Fruit fly (Drosophila melanogaster) whole organism, embryonic: Measurements from ENCODE around the gene CG4218.
A peak's percentile ranks its signal among the peaks of the same experiment; 100 is the strongest.

ENCODE experiments used
- Atf3 ChIP-seq: fragments of 200-800 bp; sonication (Bioruptor generic); optimal IDR thresholded peaks from 3 replicates; lab custom pipeline; 2016; ENCODE audit warnings: missing biosample characterization, missing genetic modification characterization
- BtbVII ChIP-seq: fragments of 200-800 bp; sonication (Bioruptor generic); optimal IDR thresholded peaks from 3 replicates; lab custom pipeline; 2017; ENCODE audit warnings: missing biosample characterization, mild to moderate bottlenecking, missing genetic modification characterization
- C15 ChIP-seq: fragments of 200-800 bp; sonication (Bioruptor generic); IDR thresholded peaks from 3 replicates; pipeline ENCODE4 v1.3.6; 2022; ENCODE audit warnings: missing biosample characterization, missing genetic modification characterization
- CG10147 ChIP-seq: fragments of 200-800 bp; sonication (Bioruptor generic); optimal IDR thresholded peaks from 2 replicates; lab custom pipeline; 2019; ENCODE audit warnings: missing biosample characterization, mild to moderate bottlenecking, missing genetic modification characterization, moderate library complexity
- CG11093 ChIP-seq: fragments of 200-800 bp; sonication (Bioruptor generic); IDR thresholded peaks from 3 replicates; pipeline ENCODE4 v1.3.6; 2022; ENCODE audit warnings: missing biosample characterization, missing genetic modification characterization
- CG12155 ChIP-seq: fragments of 200-800 bp; sonication (Bioruptor generic); optimal IDR thresholded peaks from 3 replicates; lab custom pipeline; 2016; ENCODE audit warnings: missing biosample characterization, missing genetic modification characterization
- CG12299 ChIP-seq: fragments of 200-800 bp; sonication (Bioruptor generic); optimal IDR thresholded peaks from 2 replicates; lab custom pipeline; 2018; ENCODE audit warnings: missing biosample characterization, mild to moderate bottlenecking, missing genetic modification characterization
- CG13775 ChIP-seq: fragments of 200-800 bp; sonication (Bioruptor generic); optimal IDR thresholded peaks from 3 replicates; lab custom pipeline; 2017; ENCODE audit warnings: missing biosample characterization, mild to moderate bottlenecking, missing genetic modification characterization
- CG15601 ChIP-seq: fragments of 200-800 bp; sonication (Bioruptor generic); optimal IDR thresholded peaks from 3 replicates; lab custom pipeline; 2019; ENCODE audit warnings: missing biosample characterization, mild to moderate bottlenecking, missing genetic modification characterization, moderate library complexity
- CG1603 ChIP-seq: fragments of 200-800 bp; sonication (Bioruptor generic); optimal IDR thresholded peaks from 2 replicates; lab custom pipeline; 2019; ENCODE audit warnings: missing biosample characterization, mild to moderate bottlenecking, missing genetic modification characterization, moderate library complexity
- CG17359 ChIP-seq: fragments of 200-800 bp; sonication (Bioruptor generic); optimal IDR thresholded peaks from 3 replicates; lab custom pipeline; 2018; ENCODE audit warnings: missing biosample characterization, mild to moderate bottlenecking, missing genetic modification characterization, moderate library complexity
- CG2116 ChIP-seq: fragments of 200-800 bp; sonication (Bioruptor generic); optimal IDR thresholded peaks from 3 replicates; lab custom pipeline; 2018; ENCODE audit warnings: missing biosample characterization, mild to moderate bottlenecking, missing genetic modification characterization
- CG30020 ChIP-seq: fragments of 200-800 bp; optimal IDR thresholded peaks from 2 replicates; lab custom pipeline; 2019; ENCODE audit warnings: missing biosample characterization, mild to moderate bottlenecking, missing genetic modification characterization, moderate library complexity
- CG3847 ChIP-seq: fragments of 200-800 bp; sonication (Bioruptor generic); IDR thresholded peaks from 2 replicates; pipeline ENCODE4 v1.3.6; 2022; ENCODE audit warnings: missing biosample characterization, missing genetic modification characterization
- CG4707 ChIP-seq: fragments of 200-800 bp; sonication (Bioruptor generic); optimal IDR thresholded peaks from 2 replicates; lab custom pipeline; 2018; ENCODE audit warnings: missing biosample characterization, mild to moderate bottlenecking, missing genetic modification characterization, moderate library complexity
- CG4730 ChIP-seq: fragments of 200-800 bp; sonication (Bioruptor generic); IDR thresholded peaks from 2 replicates; pipeline ENCODE4 v1.3.6; 2022; ENCODE audit warnings: missing biosample characterization, missing genetic modification characterization
- CG6765 ChIP-seq: fragments of 200-800 bp; sonication (Bioruptor generic); optimal IDR thresholded peaks from 3 replicates; lab custom pipeline; 2017; ENCODE audit warnings: missing biosample characterization, mild to moderate bottlenecking, missing genetic modification characterization
- CG6813 ChIP-seq: fragments of 200-800 bp; sonication (Bioruptor generic); optimal IDR thresholded peaks from 2 replicates; lab custom pipeline; 2017; ENCODE audit warnings: missing biosample characterization, missing genetic modification characterization, mild to moderate bottlenecking, moderate library complexity, missing genetic modification reagents
- CG7357 ChIP-seq: fragments of 200-800 bp; sonication (Bioruptor generic); IDR thresholded peaks from 3 replicates; pipeline ENCODE4 v1.3.6; 2022; ENCODE audit warnings: missing biosample characterization, missing genetic modification characterization
- CG7987 ChIP-seq: fragments of 200-800 bp; sonication (Bioruptor generic); optimal IDR thresholded peaks from 2 replicates; lab custom pipeline; 2018; ENCODE audit warnings: missing biosample characterization, mild to moderate bottlenecking, missing genetic modification characterization, moderate library complexity
- CG8924 ChIP-seq: fragments of 200-800 bp; optimal IDR thresholded peaks from 3 replicates; lab custom pipeline; 2019; ENCODE audit warnings: missing biosample characterization, mild to moderate bottlenecking, missing genetic modification characterization, moderate library complexity
- CG8944 ChIP-seq: fragments of 200-800 bp; sonication (Bioruptor generic); optimal IDR thresholded peaks from 3 replicates; lab custom pipeline; 2016; ENCODE audit warnings: missing biosample characterization, missing genetic modification characterization
- CkIIα-i1 ChIP-seq: fragments of 200-800 bp; sonication (Bioruptor generic); IDR thresholded peaks from 2 replicates; pipeline ENCODE4 v1.3.6; 2022; ENCODE audit warnings: missing biosample characterization, missing genetic modification characterization
- E2f1 ChIP-seq: fragments of 200-800 bp; sonication (Bioruptor generic); IDR thresholded peaks from 2 replicates; pipeline ENCODE4 v1.3.6; 2022; ENCODE audit warnings: missing biosample characterization, missing genetic modification characterization
- E2f2 ChIP-seq: fragments of 200-800 bp; sonication (Bioruptor generic); IDR thresholded peaks from 2 replicates; pipeline ENCODE4 v1.3.6; 2022; ENCODE audit warnings: missing biosample characterization, missing genetic modification characterization
- H15 ChIP-seq: fragments of 200-800 bp; sonication (Bioruptor generic); IDR thresholded peaks from 3 replicates; pipeline ENCODE4 v1.3.6; 2022; ENCODE audit warnings: missing biosample characterization, missing genetic modification characterization
- HLH4C ChIP-seq: fragments of 200-800 bp; sonication (Bioruptor generic); IDR thresholded peaks from 3 replicates; pipeline ENCODE4 v1.3.6; 2022; ENCODE audit warnings: missing biosample characterization, missing genetic modification characterization; ENCODE audit not compliant: partially characterized antibody
- Hand ChIP-seq: fragments of 200-800 bp; sonication (Bioruptor generic); optimal IDR thresholded peaks from 2 replicates; lab custom pipeline; 2017; ENCODE audit warnings: mild to moderate bottlenecking, missing biosample characterization, missing genetic modification reagents, missing genetic modification characterization
- Hr78 ChIP-seq, 2 experiments: fragments of 200-800 bp in 1 of 2; fragments of >200 bp in 1 of 2; sonication (Bioruptor generic) in 1 of 2; optimal IDR thresholded peaks; 2 replicates each; lab custom pipeline; 2017 to 2019; ENCODE audit warnings: missing biosample characterization in 2 of 2, missing genetic modification characterization in 2 of 2, mild to moderate bottlenecking in 1 of 2, moderate library complexity in 1 of 2
- Mad ChIP-seq: fragments of 200-800 bp; sonication (Bioruptor generic); optimal IDR thresholded peaks from 2 replicates; lab custom pipeline; 2016; ENCODE audit warnings: missing biosample characterization, missing genetic modification characterization
- Opbp ChIP-seq: fragments of 200-800 bp; sonication (Bioruptor generic); IDR thresholded peaks from 3 replicates; pipeline ENCODE4 v1.3.6; 2022; ENCODE audit warnings: missing biosample characterization, missing genetic modification characterization; ENCODE audit not compliant: partially characterized antibody
- Rfx ChIP-seq: fragments of 200-800 bp; sonication (Bioruptor generic); IDR thresholded peaks from 2 replicates; pipeline ENCODE4 v1.3.6; 2022; ENCODE audit warnings: missing biosample characterization, missing genetic modification characterization
- ase ChIP-seq: fragments of 200-800 bp; sonication (Bioruptor generic); IDR thresholded peaks from 3 replicates; pipeline ENCODE4 v1.3.6; 2022; ENCODE audit warnings: missing biosample characterization, missing genetic modification characterization
- ato ChIP-seq: fragments of 200-800 bp; sonication (Bioruptor generic); IDR thresholded peaks from 2 replicates; pipeline ENCODE4 v1.3.6; 2022; ENCODE audit warnings: missing biosample characterization, missing genetic modification characterization; ENCODE audit not compliant: partially characterized antibody
- bab2 ChIP-seq: fragments of 200-800 bp; sonication (Bioruptor generic); optimal IDR thresholded peaks from 2 replicates; lab custom pipeline; 2016; ENCODE audit warnings: missing biosample characterization, missing genetic modification characterization
- corto ChIP-seq: fragments of 200-800 bp; sonication (Bioruptor generic); optimal IDR thresholded peaks from 2 replicates; lab custom pipeline; 2016; ENCODE audit warnings: missing biosample characterization, mild to moderate bottlenecking, missing genetic modification characterization, moderate library complexity
- dmrt11E ChIP-seq: fragments of 200-800 bp; sonication (Bioruptor generic); optimal IDR thresholded peaks from 3 replicates; lab custom pipeline; 2018; ENCODE audit warnings: missing biosample characterization, mild to moderate bottlenecking, missing genetic modification characterization, moderate library complexity
- gcm ChIP-seq: fragments of 200-800 bp; sonication (Bioruptor generic); optimal IDR thresholded peaks from 2 replicates; lab custom pipeline; 2019; ENCODE audit warnings: missing biosample characterization, mild to moderate bottlenecking, missing genetic modification characterization, moderate library complexity
- klu ChIP-seq: fragments of 200-800 bp; sonication (Bioruptor generic); IDR thresholded peaks from 2 replicates; pipeline ENCODE4 v1.3.6; 2022; ENCODE audit warnings: missing biosample characterization, missing genetic modification characterization
- nerfin-2 ChIP-seq: fragments of 200-800 bp; sonication (Bioruptor generic); IDR thresholded peaks from 2 replicates; pipeline ENCODE4 v1.3.6; 2022; ENCODE audit warnings: missing biosample characterization, missing genetic modification characterization; ENCODE audit not compliant: partially characterized antibody
- pzg ChIP-seq: fragments of 200-800 bp; sonication (Bioruptor generic); optimal IDR thresholded peaks from 3 replicates; lab custom pipeline; 2018; ENCODE audit warnings: missing biosample characterization, mild to moderate bottlenecking, missing genetic modification characterization, moderate library complexity
- row ChIP-seq: fragments of 200-800 bp; sonication (Bioruptor generic); IDR thresholded peaks from 3 replicates; pipeline ENCODE4 v1.3.6; 2022; ENCODE audit warnings: missing biosample characterization, missing genetic modification characterization
- salm ChIP-seq: fragments of 200-800 bp; sonication (Bioruptor generic); optimal IDR thresholded peaks from 2 replicates; lab custom pipeline; 2018; ENCODE audit warnings: missing biosample characterization, mild to moderate bottlenecking, missing genetic modification characterization
- sisA ChIP-seq: fragments of 200-800 bp; sonication (Bioruptor generic); IDR thresholded peaks from 2 replicates; pipeline ENCODE4 v1.3.6; 2022; ENCODE audit warnings: missing biosample characterization, missing genetic modification characterization
- slp2 ChIP-seq: fragments of 200-800 bp; sonication (Bioruptor generic); optimal IDR thresholded peaks from 2 replicates; lab custom pipeline; 2016; ENCODE audit warnings: missing biosample characterization, missing genetic modification characterization
- wek ChIP-seq: fragments of 200-800 bp; sonication (Bioruptor generic); optimal IDR thresholded peaks from 3 replicates; lab custom pipeline; 2018; ENCODE audit warnings: missing biosample characterization, mild to moderate bottlenecking, missing genetic modification characterization, moderate library complexity
- zen ChIP-seq: fragments of 200-800 bp; sonication (Bioruptor generic); optimal IDR thresholded peaks from 3 replicates; lab custom pipeline; 2018; ENCODE audit warnings: missing biosample characterization, mild to moderate bottlenecking, missing genetic modification characterization, moderate library complexity

CG4218 gene

dm6 chr2L:14505004-14505835, 43.7 kb downstream of the CG4218 start (continued):
- TF ChIP-seq CG15601 (peak; percentile 94), CG8944 (GFP tag; lab: Kevin White, UChicago) (peak; percentile 79), Rfx (GFP tag; lab: Robert Waterston, UW) (peak; percentile 82), CG7357 (0 out of 3 replicates have a peak, but pooled peaks have one; percentile 30), E2f2 (GFP tag; lab: Robert Waterston, UW) (peak; percentile 66), CG30020 (tag; lab: Kevin White, UChicago) (peak; percentile 19), CG6765 (peak; percentile 84), CG1603 (peak; percentile 92), sisA (GFP tag; lab: Robert Waterston, UW) (no peak; the same call in 1 of the 2 replicates), zen (tag; lab: Kevin White, UChicago) (peak; percentile 77), CG2116 (GFP tag; lab: Kevin White, UChicago) (peak; percentile 77), CG11093 (peak; percentile 67; the same call in 1 of the 3 replicates), Atf3 (peak; percentile 84), pzg (GFP tag; lab: Kevin White, UChicago) (peak; percentile 7), CG10147 (GFP tag; lab: Kevin White, UChicago) (peak; percentile 73), CG8924 (tag; lab: Kevin White, UChicago) (peak; percentile 89), ato (GFP tag; lab: Robert Waterston, UW) (no peak), bab2 (peak; percentile 94), dmrt11E (tag; lab: Kevin White, UChicago) (peak; percentile 85), CkIIα-i1 (peak; percentile 7; the same call in 1 of the 2 replicates), CG3847 (GFP tag; lab: Robert Waterston, UW) (peak; percentile 55), CG12155 (peak; percentile 71), wek (GFP tag; lab: Kevin White, UChicago) (peak; percentile 92), CG7987 (GFP tag; lab: Kevin White, UChicago) (peak; percentile 92), Hr78 (GFP tag; optimal IDR thresholded peaks at IDR 0.05; lab: Kevin White, UChicago) (peak in 1 of 2 experiments; percentile 28), CG12299 (tag; lab: Kevin White, UChicago) (peak; percentile 84), row (GFP tag; lab: Robert Waterston, UW) (peak; percentile 33; the same call in 1 of the 3 replicates), CG4730 (GFP tag; lab: Robert Waterston, UW) (peak; percentile 43; the same call in 1 of the 2 replicates), klu (no peak), salm (peak; percentile 82), H15 (GFP tag; lab: Robert Waterston, UW) (no peak), nerfin-2 (GFP tag; lab: Robert Waterston, UW) (no peak), C15 (GFP tag; lab: Robert Waterston, UW) (0 out of 3 replicates have a peak, but pooled peaks have one; percentile 9), CG17359 (tag; lab: Kevin White, UChicago) (peak; percentile 87), CG6813 (GFP tag; lab: Kevin White, UChicago) (peak; percentile 96), Hand (GFP tag; lab: Kevin White, UChicago) (peak; percentile 69), gcm (peak; percentile 85), slp2 (GFP tag; lab: Kevin White, UChicago) (peak; percentile 51), HLH4C (GFP tag; lab: Robert Waterston, UW) (no peak), corto (GFP tag; lab: Kevin White, UChicago) (no peak), ase (GFP tag; lab: Robert Waterston, UW) (peak; percentile 45; the same call in 2 of the 3 replicates), CG13775 (GFP tag; lab: Kevin White, UChicago) (peak; percentile 77), CG4707 (GFP tag; lab: Kevin White, UChicago) (peak; percentile 90), E2f1 (peak; percentile 50; the same call in 1 of the 2 replicates), Mad (GFP tag; lab: Kevin White, UChicago) (peak; percentile 81), BtbVII (peak; percentile 89), Opbp (GFP tag; lab: Robert Waterston, UW) (no peak)
